Worm (Caenorhabditis elegans): ENCODE results near the gene F45E4.5.

ce11 chrIV:7608111-7608510, 20.7 kb downstream of the F45E4.5 start:
- TF ChIP-seq him-1 (tag; optimal IDR thresholded peaks at IDR 0.05) (no peak), dao-5 (tag; optimal IDR thresholded peaks at IDR 0.05) (no peak), W03F9.2 (tag; optimal IDR thresholded peaks at IDR 0.05) (no peak)
